Fruit fly (Drosophila melanogaster) S2 (cell line): Measurements from ENCODE around the gene CG1544.

ENCODE experiments used
- CG8478 ChIP-seq: fragments of >200 bp; optimal IDR thresholded peaks from 2 replicates; lab custom pipeline; 2018
- CTCF ChIP-seq, 2 experiments: fragments of >200 bp; optimal IDR thresholded peaks; 2 replicates each; lab custom pipeline; 2018

- no peak for TF ChIP-seq CTCF (optimal IDR thresholded peaks at IDR 0.05; lab: Kevin White, UChicago)
- no peak for TF ChIP-seq CG8478
Measured at dm6 chr3R:31248245-31248644, 51.5 kb downstream of the CG1544 start.
